Fruit fly (Drosophila melanogaster) whole organism, embryonic: ENCODE data around the gene CG34242.

Source experiments
- Adf1 ChIP-seq: fragments of 200-800 bp; sonication (Bioruptor generic); IDR thresholded peaks from 2 replicates; pipeline ENCODE4 v1.3.6; 2022; ENCODE audit warnings: missing biosample characterization, missing genetic modification characterization
- Awh ChIP-seq: fragments of 200-800 bp; sonication (Bioruptor generic); IDR thresholded peaks from 2 replicates; pipeline ENCODE4, ENCODE4 v1.3.6; 2022; ENCODE audit warnings: missing biosample characterization, missing genetic modification characterization
- B-H2 ChIP-seq: fragments of 200-800 bp; sonication (Bioruptor generic); optimal IDR thresholded peaks from 2 replicates; lab custom pipeline; 2018; ENCODE audit warnings: missing biosample characterization, mild to moderate bottlenecking, missing genetic modification characterization
- CG1024 ChIP-seq: fragments of 200-800 bp; sonication (Bioruptor generic); IDR thresholded peaks from 2 replicates; pipeline ENCODE4 v1.3.6; 2022; ENCODE audit warnings: missing biosample characterization, missing genetic modification characterization
- CG10654 ChIP-seq: fragments of 200-800 bp; sonication (Bioruptor generic); optimal IDR thresholded peaks from 2 replicates; lab custom pipeline; 2016; ENCODE audit warnings: missing biosample characterization, missing genetic modification characterization
- CG12219 ChIP-seq: fragments of 200-800 bp; sonication (Bioruptor generic); optimal IDR thresholded peaks from 3 replicates; lab custom pipeline; 2018; ENCODE audit warnings: missing biosample characterization, mild to moderate bottlenecking, missing genetic modification characterization
- CG12299 ChIP-seq: fragments of 200-800 bp; sonication (Bioruptor generic); optimal IDR thresholded peaks from 2 replicates; lab custom pipeline; 2018; ENCODE audit warnings: missing biosample characterization, mild to moderate bottlenecking, missing genetic modification characterization
- CG12942 ChIP-seq: fragments of 200-800 bp; sonication (Bioruptor generic); optimal IDR thresholded peaks from 3 replicates; lab custom pipeline; 2016; ENCODE audit warnings: missing biosample characterization, missing genetic modification characterization
- CG13894 ChIP-seq: fragments of 200-800 bp; sonication (Bioruptor generic); optimal IDR thresholded peaks from 3 replicates; lab custom pipeline; 2018; ENCODE audit warnings: missing biosample characterization, mild to moderate bottlenecking, missing genetic modification characterization, moderate library complexity
- CG14667 ChIP-seq: fragments of 200-800 bp; sonication (Bioruptor generic); IDR thresholded peaks from 2 replicates; pipeline ENCODE4 v1.3.6; 2022; ENCODE audit warnings: missing biosample characterization, missing genetic modification characterization
- CG15514 ChIP-seq: fragments of 200-800 bp; sonication (Bioruptor generic); optimal IDR thresholded peaks from 3 replicates; lab custom pipeline; 2017; ENCODE audit warnings: missing biosample characterization, missing genetic modification characterization, mild to moderate bottlenecking, moderate library complexity, missing genetic modification reagents
- CG1647 ChIP-seq: fragments of 200-800 bp; sonication (Bioruptor generic); optimal IDR thresholded peaks from 3 replicates; lab custom pipeline; 2016; ENCODE audit warnings: missing biosample characterization, missing genetic modification characterization
- CG1832 ChIP-seq: fragments of 200-800 bp; sonication (Bioruptor generic); optimal IDR thresholded peaks from 2 replicates; lab custom pipeline; 2017; ENCODE audit warnings: missing biosample characterization, mild to moderate bottlenecking, missing genetic modification characterization, inconsistent platforms
- CG18476 ChIP-seq: fragments of 200-800 bp; sonication (Bioruptor generic); optimal IDR thresholded peaks from 2 replicates; lab custom pipeline; 2016; ENCODE audit warnings: missing biosample characterization, mild to moderate bottlenecking, missing genetic modification characterization
- CG31388 ChIP-seq: fragments of 200-800 bp; sonication (Bioruptor generic); optimal IDR thresholded peaks from 2 replicates; lab custom pipeline; 2016; ENCODE audit warnings: missing biosample characterization, missing genetic modification characterization
- CG3847 ChIP-seq: fragments of 200-800 bp; sonication (Bioruptor generic); IDR thresholded peaks from 2 replicates; pipeline ENCODE4 v1.3.6; 2022; ENCODE audit warnings: missing biosample characterization, missing genetic modification characterization
- CG42726 ChIP-seq: fragments of 200-800 bp; sonication (Bioruptor generic); IDR thresholded peaks from 2 replicates; pipeline ENCODE4 v1.3.6; 2022; ENCODE audit warnings: missing biosample characterization, missing genetic modification characterization; ENCODE audit not compliant: partially characterized antibody
- CG5953 ChIP-seq: fragments of 200-800 bp; sonication (Bioruptor generic); IDR thresholded peaks from 2 replicates; pipeline ENCODE4 v1.3.6; 2022; ENCODE audit warnings: missing biosample characterization, missing genetic modification characterization
- CG6683 ChIP-seq: fragments of 200-800 bp; sonication (Bioruptor generic); optimal IDR thresholded peaks from 2 replicates; lab custom pipeline; 2017; ENCODE audit warnings: missing biosample characterization, mild to moderate bottlenecking, missing genetic modification characterization, missing genetic modification reagents
- CG6854 ChIP-seq: fragments of 200-800 bp; sonication (Bioruptor generic); optimal IDR thresholded peaks from 3 replicates; lab custom pipeline; 2017; ENCODE audit warnings: missing biosample characterization, mild to moderate bottlenecking, missing genetic modification characterization
- CG9797 ChIP-seq: fragments of 200-800 bp; sonication (Bioruptor generic); optimal IDR thresholded peaks from 3 replicates; lab custom pipeline; 2018; ENCODE audit warnings: missing biosample characterization, mild to moderate bottlenecking, missing genetic modification characterization
- Doc3 ChIP-seq: fragments of 200-800 bp; sonication (Bioruptor generic); IDR thresholded peaks from 3 replicates; pipeline ENCODE4 v1.3.6; 2022; ENCODE audit warnings: missing biosample characterization, missing genetic modification characterization; ENCODE audit not compliant: partially characterized antibody
- Dref ChIP-seq: fragments of 200-800 bp; sonication (Bioruptor generic); IDR thresholded peaks from 2 replicates; pipeline ENCODE4 v1.3.6; 2022; ENCODE audit warnings: missing biosample characterization, missing genetic modification characterization
- E2f1 ChIP-seq: fragments of 200-800 bp; sonication (Bioruptor generic); IDR thresholded peaks from 2 replicates; pipeline ENCODE4 v1.3.6; 2022; ENCODE audit warnings: missing biosample characterization, missing genetic modification characterization
- Elba2 ChIP-seq: fragments of 200-800 bp; sonication (Bioruptor generic); optimal IDR thresholded peaks from 3 replicates; lab custom pipeline; 2016; ENCODE audit warnings: missing biosample characterization, missing genetic modification characterization
- Gug ChIP-seq: fragments of 200-800 bp; sonication (Bioruptor generic); IDR thresholded peaks from 4 replicates; pipeline ENCODE4 v1.3.6; 2022; ENCODE audit warnings: missing biosample characterization, missing genetic modification characterization
- Hmx ChIP-seq: fragments of 200-800 bp; sonication (Bioruptor generic); optimal IDR thresholded peaks from 2 replicates; lab custom pipeline; 2016; ENCODE audit warnings: missing biosample characterization, missing genetic modification characterization
- MESR4 ChIP-seq: fragments of 200-800 bp; sonication (Bioruptor generic); optimal IDR thresholded peaks from 2 replicates; lab custom pipeline; 2018; ENCODE audit warnings: missing biosample characterization, mild to moderate bottlenecking, missing genetic modification characterization, moderate library complexity
- Myb ChIP-seq: fragments of 200-800 bp; sonication (Bioruptor generic); optimal IDR thresholded peaks from 2 replicates; lab custom pipeline; 2016; ENCODE audit warnings: missing biosample characterization, missing genetic modification characterization
- Scr ChIP-seq: fragments of 200-800 bp; sonication (Bioruptor generic); IDR thresholded peaks from 2 replicates; pipeline ENCODE4 v1.3.6; 2022; ENCODE audit warnings: missing biosample characterization, missing genetic modification characterization; ENCODE audit not compliant: partially characterized antibody
- Sox102F ChIP-seq: fragments of 200-800 bp; sonication (Bioruptor generic); optimal IDR thresholded peaks from 2 replicates; lab custom pipeline; 2018; ENCODE audit warnings: missing biosample characterization, mild to moderate bottlenecking, missing genetic modification characterization, moderate library complexity
- Stat92E ChIP-seq, 3 experiments: fragments of >200 bp in 2 of 3; fragments of 200-800 bp in 1 of 3; sonication (Bioruptor generic) in 1 of 3; optimal IDR thresholded peaks; 2 replicates each; lab custom pipeline; 2017 to 2019; ENCODE audit warnings: missing biosample characterization in 3 of 3, missing genetic modification characterization in 3 of 3, mild to moderate bottlenecking in 1 of 3, moderate library complexity in 1 of 3
- Vsx1 ChIP-seq: fragments of 200-800 bp; sonication (Bioruptor generic); optimal IDR thresholded peaks from 2 replicates; lab custom pipeline; 2017; ENCODE audit warnings: missing biosample characterization, mild to moderate bottlenecking, missing genetic modification characterization, missing genetic modification reagents
- YL-1 ChIP-seq: fragments of 200-800 bp; sonication (Bioruptor generic); optimal IDR thresholded peaks from 3 replicates; lab custom pipeline; 2017; ENCODE audit warnings: missing biosample characterization, mild to moderate bottlenecking, missing genetic modification characterization
- bcd ChIP-seq: fragments of 200-800 bp; sonication (Bioruptor generic); optimal IDR thresholded peaks from 2 replicates; lab custom pipeline; 2017; ENCODE audit warnings: missing biosample characterization, mild to moderate bottlenecking, missing genetic modification characterization
- crc ChIP-seq: fragments of 200-800 bp; sonication (Bioruptor generic); optimal IDR thresholded peaks from 2 replicates; lab custom pipeline; 2016; ENCODE audit warnings: missing biosample characterization, missing genetic modification characterization
- fru ChIP-seq: fragments of >200 bp; optimal IDR thresholded peaks from 2 replicates; lab custom pipeline; 2017
- gsb ChIP-seq: fragments of 200-800 bp; sonication (Bioruptor generic); IDR thresholded peaks from 2 replicates; pipeline ENCODE4 v1.3.6; 2022; ENCODE audit warnings: missing biosample characterization, missing genetic modification characterization
- hkb ChIP-seq, 2 experiments: fragments of 200-800 bp in 1 of 2; fragments of >200 bp in 1 of 2; sonication (Bioruptor generic) in 1 of 2; IDR thresholded peaks in 1 of 2; optimal IDR thresholded peaks in 1 of 2; 2 replicates each; pipeline versions ENCODE4 v1.3.6 to Lab custom; 2017 to 2022; ENCODE audit warnings: missing biosample characterization in 1 of 2, missing genetic modification characterization in 1 of 2
- lab ChIP-seq: fragments of 200-800 bp; sonication (Bioruptor generic); optimal IDR thresholded peaks from 3 replicates; lab custom pipeline; 2017; ENCODE audit warnings: missing biosample characterization, missing genetic modification characterization, mild to moderate bottlenecking, moderate library complexity, missing genetic modification reagents
- nau ChIP-seq: fragments of 200-800 bp; sonication (Bioruptor generic); optimal IDR thresholded peaks from 3 replicates; lab custom pipeline; 2017; ENCODE audit warnings: missing biosample characterization, mild to moderate bottlenecking, missing genetic modification characterization, missing genetic modification reagents
- nerfin-2 ChIP-seq: fragments of 200-800 bp; sonication (Bioruptor generic); IDR thresholded peaks from 2 replicates; pipeline ENCODE4 v1.3.6; 2022; ENCODE audit warnings: missing biosample characterization, missing genetic modification characterization; ENCODE audit not compliant: partially characterized antibody
- nmo ChIP-seq: fragments of 200-800 bp; sonication (Bioruptor generic); optimal IDR thresholded peaks from 2 replicates; lab custom pipeline; 2018; ENCODE audit warnings: missing biosample characterization, mild to moderate bottlenecking, missing genetic modification characterization, moderate library complexity
- run ChIP-seq: fragments of 200-800 bp; sonication (Bioruptor generic); optimal IDR thresholded peaks from 3 replicates; lab custom pipeline; 2018; ENCODE audit warnings: missing biosample characterization, mild to moderate bottlenecking, missing genetic modification characterization
- salm ChIP-seq: fragments of 200-800 bp; sonication (Bioruptor generic); optimal IDR thresholded peaks from 2 replicates; lab custom pipeline; 2018; ENCODE audit warnings: missing biosample characterization, mild to moderate bottlenecking, missing genetic modification characterization
- slou ChIP-seq: fragments of 200-800 bp; sonication (Bioruptor generic); optimal IDR thresholded peaks from 3 replicates; lab custom pipeline; 2016; ENCODE audit warnings: missing biosample characterization, missing genetic modification characterization
- sna ChIP-seq: fragments of 200-800 bp; sonication (Bioruptor generic); IDR thresholded peaks from 2 replicates; pipeline ENCODE4 v1.3.6; 2022; ENCODE audit warnings: missing biosample characterization, missing genetic modification characterization; ENCODE audit not compliant: partially characterized antibody
- unc-4 ChIP-seq: fragments of 200-800 bp; sonication (Bioruptor generic); IDR thresholded peaks from 2 replicates; pipeline ENCODE4 v1.3.6; 2022; ENCODE audit warnings: missing biosample characterization, missing genetic modification characterization; ENCODE audit not compliant: partially characterized antibody
- yki ChIP-seq: fragments of >200 bp; optimal IDR thresholded peaks from 3 replicates; lab custom pipeline; 2018
- zen ChIP-seq: fragments of 200-800 bp; sonication (Bioruptor generic); optimal IDR thresholded peaks from 3 replicates; lab custom pipeline; 2018; ENCODE audit warnings: missing biosample characterization, mild to moderate bottlenecking, missing genetic modification characterization, moderate library complexity

The CG34242 gene

DNA sequence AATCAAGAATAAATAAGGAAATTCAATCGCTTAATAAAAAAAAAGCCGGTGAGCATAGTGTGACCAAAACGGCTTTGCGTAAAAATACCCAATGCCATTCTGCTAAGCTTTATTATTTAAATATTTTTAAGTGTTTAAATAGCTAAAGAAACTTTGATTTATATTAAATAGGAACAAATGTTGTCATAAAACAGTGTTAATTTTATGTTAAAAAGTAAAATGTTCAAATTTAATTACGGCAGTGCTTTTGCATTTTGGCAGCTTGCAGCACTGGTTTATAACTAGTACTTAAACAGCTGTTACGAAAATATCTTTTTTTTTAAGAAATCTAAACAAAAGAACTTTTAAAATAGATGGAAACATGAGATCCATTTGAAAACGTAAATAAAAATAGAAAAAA is 32.5 kb upstream of the CG34242 start, which contains the start of the genes CG10638 and CG10681 (continued):
- TF ChIP-seq CG12942 (GFP tag; lab: Kevin White, UChicago), result no peak
- TF ChIP-seq CG3847 (GFP tag; lab: Robert Waterston, UW), result peak; percentile 67
- no peak for TF ChIP-seq crc
- no peak for TF ChIP-seq Stat92E (GFP tag; optimal IDR thresholded peaks at IDR 0.05; lab: Kevin White, UChicago)
- TF ChIP-seq CG1832 (GFP tag; lab: Kevin White, UChicago), result no peak
- no peak for TF ChIP-seq nerfin-2 (GFP tag; lab: Robert Waterston, UW)
- TF ChIP-seq run (tag; lab: Kevin White, UChicago), result no peak
- TF ChIP-seq CG14667 (GFP tag; lab: Robert Waterston, UW), result no peak
- no peak for TF ChIP-seq salm (tag; lab: Kevin White, UChicago)
- peak; percentile 43 for TF ChIP-seq B-H2 (GFP tag; lab: Kevin White, UChicago)
- no peak for TF ChIP-seq CG31388 (GFP tag; lab: Kevin White, UChicago)
- TF ChIP-seq Vsx1, result peak; percentile 56
- no peak for TF ChIP-seq Elba2 (GFP tag; lab: Kevin White, UChicago)
- peak; percentile 0 for TF ChIP-seq Hmx (GFP tag; lab: Kevin White, UChicago)
- no peak for TF ChIP-seq unc-4
- TF ChIP-seq YL-1, result peak; percentile 81
- 0 out of 2 replicates have a peak, but pooled peaks have one; percentile 11 for TF ChIP-seq Scr (GFP tag; lab: Robert Waterston, UW)
- no peak for TF ChIP-seq Awh (GFP tag; lab: Robert Waterston, UW)
- TF ChIP-seq CG9797 (GFP tag; lab: Kevin White, UChicago), result peak; percentile 73
- TF ChIP-seq CG10654, result peak; percentile 57
- peak; percentile 55 for TF ChIP-seq nmo (GFP tag; lab: Kevin White, UChicago)
- peak; percentile 33 for TF ChIP-seq Sox102F (GFP tag; lab: Kevin White, UChicago)
- no peak for TF ChIP-seq Adf1 (GFP tag; lab: Robert Waterston, UW)
- no peak for TF ChIP-seq MESR4
- peak; percentile 8 for TF ChIP-seq zen (tag; lab: Kevin White, UChicago)
- TF ChIP-seq yki, result no peak
- no peak for TF ChIP-seq CG6683
- peak; percentile 32 for TF ChIP-seq Myb (GFP tag; lab: Kevin White, UChicago)
- TF ChIP-seq Doc3 (GFP tag; lab: Robert Waterston, UW), result no peak
- no peak for TF ChIP-seq fru (lab: Kevin White, UChicago)
- TF ChIP-seq nau (GFP tag; lab: Kevin White, UChicago), result peak; percentile 45
- TF ChIP-seq hkb (optimal IDR thresholded peaks at IDR 0.05; lab: Kevin White, UChicago), result no peak
- peak; percentile 44; the same call in 1 of the 2 replicates for TF ChIP-seq hkb (GFP tag; IDR thresholded peaks at IDR 0.05; lab: Robert Waterston, UW)
- TF ChIP-seq CG42726 (GFP tag; lab: Robert Waterston, UW), result no peak
- TF ChIP-seq Dref, result no peak
- TF ChIP-seq sna, result peak; percentile 42; the same call in 1 of the 2 replicates
- no peak for TF ChIP-seq CG12219 (GFP tag; lab: Kevin White, UChicago)
- no peak for TF ChIP-seq CG1647 (GFP tag; lab: Kevin White, UChicago)
- no peak for TF ChIP-seq CG6854 (GFP tag; lab: Kevin White, UChicago)
- no peak for TF ChIP-seq gsb (GFP tag; lab: Robert Waterston, UW)
- TF ChIP-seq lab, result peak; percentile 15
- no peak for TF ChIP-seq CG12299 (tag; lab: Kevin White, UChicago)
- TF ChIP-seq CG15514 (GFP tag; lab: Kevin White, UChicago), result peak; percentile 74
- no peak for TF ChIP-seq Gug (GFP tag; lab: Robert Waterston, UW)
- TF ChIP-seq CG5953 (GFP tag; lab: Robert Waterston, UW), result no peak
- no peak for TF ChIP-seq slou (GFP tag; lab: Kevin White, UChicago)
- no peak for TF ChIP-seq bcd (GFP tag; lab: Kevin White, UChicago)
- TF ChIP-seq E2f1 (GFP tag; lab: Robert Waterston, UW), result no peak
- peak; percentile 18 for TF ChIP-seq CG13894 (tag; lab: Kevin White, UChicago)
- no peak for TF ChIP-seq CG1024
- peak; percentile 53 for TF ChIP-seq CG18476
